Worm (Caenorhabditis elegans) whole organism, mixed stage, embryonic: ENCODE measurements around the gene cest-5.1.

ENCODE experiments used
- M03D4.4 ChIP-seq: sonication (generic microtip); optimal IDR thresholded peaks from 2 replicates; lab custom pipeline; 2017; ENCODE audit warnings: mild to moderate bottlenecking, missing genetic modification characterization, missing compliant biosample characterization
- bed-3 ChIP-seq: fragments of 200-800 bp; sonication (Bioruptor generic); optimal IDR thresholded peaks from 3 replicates; lab custom pipeline; 2018; ENCODE audit warnings: mild to moderate bottlenecking, missing genetic modification characterization, moderate library complexity, missing compliant biosample characterization
- blmp-1 ChIP-seq: fragments of 150-350 bp; optimal IDR thresholded peaks from 2 replicates; lab custom pipeline; 2014; ENCODE audit warnings: missing biosample characterization, missing genetic modification characterization
- ceh-39 ChIP-seq: fragments of 150-350 bp; optimal IDR thresholded peaks from 2 replicates; lab custom pipeline; 2014; ENCODE audit warnings: missing biosample characterization, missing genetic modification characterization
- ceh-83 ChIP-seq: fragments of 200-800 bp; sonication (Bioruptor generic); optimal IDR thresholded peaks from 2 replicates; lab custom pipeline; 2018; ENCODE audit warnings: mild to moderate bottlenecking, missing genetic modification characterization, missing compliant biosample characterization
- ces-1 ChIP-seq: fragments of 150-350 bp; optimal IDR thresholded peaks from 2 replicates; lab custom pipeline; 2014; ENCODE audit warnings: missing biosample characterization, missing genetic modification reagents, missing genetic modification characterization
- cnd-1 ChIP-seq: fragments of 200-800 bp; sonication (Bioruptor generic); optimal IDR thresholded peaks from 2 replicates; lab custom pipeline; 2018; ENCODE audit warnings: mild to moderate bottlenecking, missing genetic modification characterization, missing compliant biosample characterization
- drap-1 ChIP-seq: fragments of 200-800 bp; sonication (Bioruptor generic); optimal IDR thresholded peaks from 3 replicates; lab custom pipeline; 2018; ENCODE audit warnings: mild to moderate bottlenecking, missing genetic modification characterization, missing compliant biosample characterization
- elt-1 ChIP-seq: sonication (generic microtip); optimal IDR thresholded peaks from 2 replicates; lab custom pipeline; 2017; ENCODE audit warnings: missing genetic modification characterization, mild to moderate bottlenecking, missing compliant biosample characterization, antibody characterized with exemption, moderate library complexity, borderline replicate concordance; ENCODE audit not compliant: insufficient read depth
- elt-3 ChIP-seq: fragments of 150-350 bp; optimal IDR thresholded peaks from 2 replicates; lab custom pipeline; 2014; ENCODE audit warnings: missing biosample characterization, missing genetic modification characterization
- flh-1 ChIP-seq: fragments of 200-800 bp; sonication (Bioruptor generic); optimal IDR thresholded peaks from 2 replicates; lab custom pipeline; 2018; ENCODE audit warnings: mild to moderate bottlenecking, missing genetic modification characterization, moderate library complexity, missing compliant biosample characterization
- ham-2 ChIP-seq: fragments of 200-800 bp; sonication (Bioruptor generic); optimal IDR thresholded peaks from 2 replicates; lab custom pipeline; 2018; ENCODE audit warnings: mild to moderate bottlenecking, missing genetic modification characterization, missing compliant biosample characterization
- lin-13 ChIP-seq: fragments of 150-350 bp; optimal IDR thresholded peaks from 2 replicates; lab custom pipeline; 2014; ENCODE audit warnings: missing biosample characterization, missing genetic modification characterization
- lsy-2 ChIP-seq: fragments of 150-350 bp; optimal IDR thresholded peaks from 2 replicates; lab custom pipeline; 2014; ENCODE audit warnings: missing biosample characterization, missing genetic modification characterization
- mab-5 ChIP-seq: fragments of 150-350 bp; optimal IDR thresholded peaks from 2 replicates; lab custom pipeline; 2014; ENCODE audit warnings: missing biosample characterization, missing genetic modification characterization
- mep-1 ChIP-seq: fragments of 150-350 bp; optimal IDR thresholded peaks from 2 replicates; lab custom pipeline; 2017; ENCODE audit warnings: missing biosample characterization, missing genetic modification reagents, missing genetic modification characterization, inconsistent platforms
- mls-2 ChIP-seq: sonication (generic microtip); optimal IDR thresholded peaks from 2 replicates; lab custom pipeline; 2016; ENCODE audit warnings: mild to moderate bottlenecking, missing genetic modification characterization, moderate library complexity, missing compliant biosample characterization
- nhr-2 ChIP-seq: fragments of 150-350 bp; optimal IDR thresholded peaks from 2 replicates; lab custom pipeline; 2014; ENCODE audit warnings: missing biosample characterization, missing genetic modification characterization
- nhr-237 ChIP-seq: fragments of 150-350 bp; optimal IDR thresholded peaks from 2 replicates; lab custom pipeline; 2014; ENCODE audit warnings: missing biosample characterization, missing genetic modification characterization
- nhr-76 ChIP-seq: sonication (generic microtip); optimal IDR thresholded peaks from 2 replicates; lab custom pipeline; 2017; ENCODE audit warnings: missing biosample characterization, missing genetic modification characterization
- sem-2 ChIP-seq: fragments of 200-800 bp; sonication (Bioruptor generic); optimal IDR thresholded peaks from 2 replicates; lab custom pipeline; 2018; ENCODE audit warnings: mild to moderate bottlenecking, missing genetic modification characterization, missing compliant biosample characterization
- snpc-4 ChIP-seq: fragments of 150-350 bp; optimal IDR thresholded peaks from 2 replicates; lab custom pipeline; 2014; ENCODE audit warnings: missing biosample characterization, missing genetic modification characterization
- tbx-8 ChIP-seq: fragments of 200-800 bp; sonication (Bioruptor generic); optimal IDR thresholded peaks from 2 replicates; lab custom pipeline; 2018; ENCODE audit warnings: mild to moderate bottlenecking, missing genetic modification characterization, moderate library complexity, missing compliant biosample characterization
- unc-120 ChIP-seq: sonication (generic microtip); optimal IDR thresholded peaks from 2 replicates; lab custom pipeline; 2017; ENCODE audit warnings: missing genetic modification characterization, missing compliant biosample characterization; ENCODE audit not compliant: poor library complexity, severe bottlenecking
- unc-39 ChIP-seq: fragments of 150-350 bp; optimal IDR thresholded peaks from 2 replicates; lab custom pipeline; 2014; ENCODE audit warnings: missing biosample characterization, missing genetic modification characterization
- unc-62 ChIP-seq: fragments of 150-350 bp; optimal IDR thresholded peaks from 2 replicates; lab custom pipeline; 2014; ENCODE audit warnings: missing biosample characterization, missing genetic modification reagents, missing genetic modification characterization
- zip-8 ChIP-seq: fragments of 150-350 bp; optimal IDR thresholded peaks from 2 replicates; lab custom pipeline; 2014; ENCODE audit warnings: missing biosample characterization, missing genetic modification characterization
- ztf-11 ChIP-seq: fragments of 150-350 bp; optimal IDR thresholded peaks from 2 replicates; lab custom pipeline; 2014; ENCODE audit warnings: missing biosample characterization, missing genetic modification characterization

Gene cest-5.1

ce11 chrIV:6638256-6638655, 6.7 kb upstream of the cest-5.1 start, which contains the start of gene C01B10.7:
C01B10.7 (plus strand) TSS chrIV:6638556.
- TF ChIP-seq ztf-11 (no peak), flh-1 (GFP tag; lab: Kevin White, UChicago) (no peak), ces-1 (GFP tag; lab: Kevin White, UChicago) (no peak), cnd-1 (no peak), lsy-2 (no peak), unc-62 (GFP tag; lab: Kevin White, UChicago) (no peak), ceh-39 (tag; lab: Kevin White, UChicago) (no peak)

ce11 chrIV:6634789-6635188, 3.2 kb upstream of the cest-5.1 start, which contains the start of gene metl-13:
metl-13 (plus strand) TSS chrIV:6635089.
- TF ChIP-seq sem-2 (GFP tag; lab: Kevin White, UChicago), result no peak
- TF ChIP-seq unc-39 (tag; lab: Kevin White, UChicago), result no peak

ce11 chrIV:6627798-6628197, 3.8 kb downstream of the cest-5.1 start, which contains the start of gene cest-5.2:
cest-5.2 (minus strand) TSS chrIV:6627925.
- TF ChIP-seq mab-5 (tag; lab: Kevin White, UChicago), result no peak
- no peak for TF ChIP-seq drap-1 (GFP tag; lab: Kevin White, UChicago)
- no peak for TF ChIP-seq nhr-76 (tag; lab: Kevin White, UChicago)
- no peak for TF ChIP-seq nhr-237
- no peak for TF ChIP-seq snpc-4

- no peak for TF ChIP-seq elt-3
- no peak for TF ChIP-seq elt-1 (tag; lab: Kevin White, UChicago)
- no peak for TF ChIP-seq ham-2 (GFP tag; lab: Kevin White, UChicago)
- TF ChIP-seq sem-2 (GFP tag; lab: Kevin White, UChicago), result no peak
- no peak for TF ChIP-seq bed-3 (GFP tag; lab: Kevin White, UChicago)
- TF ChIP-seq mls-2 (tag; lab: Kevin White, UChicago), result no peak
Measured at ce11 chrIV:6623390-6623789, 8.2 kb downstream of the cest-5.1 start, which contains the start of gene C01B10.44. C01B10.44 (plus strand) TSS chrIV:6623690.

- TF ChIP-seq mep-1 (tag; lab: Kevin White, UChicago) (no peak), elt-3 (no peak), tbx-8 (no peak), zip-8 (tag; lab: Kevin White, UChicago) (no peak), mab-5 (tag; lab: Kevin White, UChicago) (no peak), blmp-1 (tag; lab: Kevin White, UChicago) (no peak), ztf-11 (no peak), nhr-76 (tag; lab: Kevin White, UChicago) (no peak), lsy-2 (no peak), M03D4.4 (tag; lab: Kevin White, UChicago) (no peak), ces-1 (GFP tag; lab: Kevin White, UChicago) (no peak), drap-1 (GFP tag; lab: Kevin White, UChicago) (no peak), flh-1 (GFP tag; lab: Kevin White, UChicago) (no peak), bed-3 (GFP tag; lab: Kevin White, UChicago) (no peak), nhr-2 (tag; lab: Kevin White, UChicago) (no peak), unc-120 (tag; lab: Kevin White, UChicago) (no peak), cnd-1 (no peak), ham-2 (GFP tag; lab: Kevin White, UChicago) (no peak)
Measured at ce11 chrIV:6622142-6622541, 9.4 kb downstream of the cest-5.1 start.

ce11 chrIV:6621252-6621651, 10.3 kb downstream of the cest-5.1 start, which contains the start of gene C01B10.3:
C01B10.3 (minus strand) TSS chrIV:6621352.
- TF ChIP-seq ceh-83 (no peak), zip-8 (tag; lab: Kevin White, UChicago) (no peak), ces-1 (GFP tag; lab: Kevin White, UChicago) (no peak), drap-1 (GFP tag; lab: Kevin White, UChicago) (no peak)

ce11 chrIV:6618607-6619006, 12.9 kb downstream of the cest-5.1 start:
- no peak for TF ChIP-seq unc-120 (tag; lab: Kevin White, UChicago)
- TF ChIP-seq zip-8 (tag; lab: Kevin White, UChicago), result no peak
- no peak for TF ChIP-seq snpc-4
- no peak for TF ChIP-seq ham-2 (GFP tag; lab: Kevin White, UChicago)
- no peak for TF ChIP-seq lin-13 (tag; lab: Kevin White, UChicago)
